Worm (Caenorhabditis elegans): ENCODE measurements around the gene mrps-16.

DNA sequence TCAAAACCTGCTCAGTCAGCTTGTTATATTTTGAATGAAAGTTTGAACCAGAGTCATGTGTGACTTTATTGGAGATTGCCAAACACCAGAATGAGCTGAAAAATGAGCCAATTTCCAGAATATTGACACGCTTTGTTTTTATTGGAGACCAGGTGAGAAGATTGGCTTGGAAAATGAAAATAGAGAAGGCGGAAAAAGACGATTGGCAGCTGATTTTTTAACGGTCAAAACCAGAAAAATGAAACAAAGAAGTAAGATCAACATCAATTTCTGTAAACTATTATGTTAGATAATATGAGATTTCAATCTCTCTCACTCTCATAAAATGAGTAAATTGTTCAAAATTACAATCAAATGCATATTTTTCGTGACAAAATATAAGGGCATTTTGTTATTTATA lies 41.1 kb upstream of the mrps-16 start, which contains the start of gene srx-114:
- TF ChIP-seq C17E4.6 (GFP tag; IDR thresholded peaks at IDR 0.05) = no peak
- TF ChIP-seq hlh-26 (GFP tag; conservative IDR thresholded peaks at IDR 0.05) = no peak
- TF ChIP-seq ztf-3 (GFP tag; optimal IDR thresholded peaks at IDR 0.05) = no peak

Data from whole organism, young adult.